Fruit fly (Drosophila melanogaster): ENCODE data around the gene Sfp24Bc.

The Sfp24Bc gene

dm6 chr2L:3628819-3629218, 41.6 kb downstream of the Sfp24Bc start (continued):
- TF ChIP-seq tin (GFP tag; optimal IDR thresholded peaks at IDR 0.05) (peak; percentile 33), CG10959 (GFP tag; IDR thresholded peaks at IDR 0.05) (no peak), CG7839 (tag; optimal IDR thresholded peaks at IDR 0.05) (peak; percentile 30), CG8359 (GFP tag; optimal IDR thresholded peaks at IDR 0.05; ENCODE audit: borderline replicate concordance) (peak; percentile 81), dan (GFP tag; IDR thresholded peaks at IDR 0.05) (no peak), fd96Cb (tag; optimal IDR thresholded peaks at IDR 0.05) (peak; percentile 37), dati (GFP tag; IDR thresholded peaks at IDR 0.05) (no peak), CG34376 (GFP tag; optimal IDR thresholded peaks at IDR 0.05) (peak; percentile 95), CG11085 (GFP tag; IDR thresholded peaks at IDR 0.05) (no peak), CG2678 (tag; optimal IDR thresholded peaks at IDR 0.05) (peak; percentile 86), eve (GFP tag; optimal IDR thresholded peaks at IDR 0.05) (peak in 1 of 2 experiments; percentile 90), jigr1 (GFP tag; IDR thresholded peaks at IDR 0.05) (no peak), CG12942 (GFP tag; optimal IDR thresholded peaks at IDR 0.05) (peak; percentile 63), gcm2 (GFP tag; optimal IDR thresholded peaks at IDR 0.05) (no peak), HLH3B (GFP tag; IDR thresholded peaks at IDR 0.05) (peak; percentile 38; the same call in 1 of the 2 replicates), CG11247 (GFP tag; IDR thresholded peaks at IDR 0.05) (peak; percentile 69), Stat92E (GFP tag; optimal IDR thresholded peaks at IDR 0.05) (no peak), Side (GFP tag; optimal IDR thresholded peaks at IDR 0.05) (peak; percentile 81), CG17802 (tag; optimal IDR thresholded peaks at IDR 0.05) (peak; percentile 34), NK7.1 (GFP tag; optimal IDR thresholded peaks at IDR 0.05) (peak; percentile 28), CG14441 (GFP tag; IDR thresholded peaks at IDR 0.05) (peak; percentile 41; the same call in 1 of the 2 replicates), Xbp1 (GFP tag; optimal IDR thresholded peaks at IDR 0.05) (no peak), NC2α (GFP tag; optimal IDR thresholded peaks at IDR 0.05) (no peak), tup (GFP tag; optimal IDR thresholded peaks at IDR 0.05) (peak; percentile 49), CG18619 (GFP tag; optimal IDR thresholded peaks at IDR 0.05) (peak; percentile 56), Bteb2 (GFP tag; optimal IDR thresholded peaks at IDR 0.05) (no peak), ERR (GFP tag; optimal IDR thresholded peaks at IDR 0.05) (no peak), CG9876 (GFP tag; optimal IDR thresholded peaks at IDR 0.05) (peak; percentile 80), lov (optimal IDR thresholded peaks at IDR 0.05) (no peak), lov (GFP tag; IDR thresholded peaks at IDR 0.05) (peak; percentile 75; the same call in 2 of the 3 replicates), MBD-R2 (GFP tag; IDR thresholded peaks at IDR 0.05) (no peak), trh (GFP tag; optimal IDR thresholded peaks at IDR 0.05) (peak; percentile 87), CG34422 (GFP tag; IDR thresholded peaks at IDR 0.05) (no peak; the same call in 2 of the 3 replicates), Neu2 (GFP tag; optimal IDR thresholded peaks at IDR 0.05; ENCODE audit: borderline replicate concordance) (no peak), Nf-YB (GFP tag; optimal IDR thresholded peaks at IDR 0.05) (no peak), CG13296 (GFP tag; optimal IDR thresholded peaks at IDR 0.05) (peak; percentile 88), gt (GFP tag; IDR thresholded peaks at IDR 0.05) (no peak), sim (GFP tag; IDR thresholded peaks at IDR 0.05) (peak; percentile 86), bigmax (GFP tag; optimal IDR thresholded peaks at IDR 0.05) (peak; percentile 73), CG6689 (GFP tag; IDR thresholded peaks at IDR 0.05) (peak; percentile 45), CG8281 (tag; optimal IDR thresholded peaks at IDR 0.05) (peak; percentile 75), B-H1 (GFP tag; IDR thresholded peaks at IDR 0.05) (no peak; the same call in 2 of the 3 replicates), CG8478 (optimal IDR thresholded peaks at IDR 0.05) (no peak), Mrtf (GFP tag; IDR thresholded peaks at IDR 0.05) (peak; percentile 39; the same call in 1 of the 3 replicates), CG13624 (GFP tag; optimal IDR thresholded peaks at IDR 0.05) (no peak), CG11456 (GFP tag; IDR thresholded peaks at IDR 0.05) (peak; percentile 71; the same call in 1 of the 3 replicates), CG9215 (GFP tag; IDR thresholded peaks at IDR 0.05) (no peak), CG6791 (GFP tag; IDR thresholded peaks at IDR 0.05; ENCODE audit: partially characterized antibody) (no peak), fd64A (GFP tag; optimal IDR thresholded peaks at IDR 0.05) (peak; percentile 93), Aef1 (GFP tag; IDR thresholded peaks at IDR 0.05) (no peak), pfk (GFP tag; optimal IDR thresholded peaks at IDR 0.05) (peak; percentile 77), hth (optimal IDR thresholded peaks at IDR 0.05) (no peak), az2 (GFP tag; optimal IDR thresholded peaks at IDR 0.05) (no peak)
